Fruit fly (Drosophila melanogaster): Measurements from ENCODE around the gene Oseg5.

The Oseg5 gene

dm6 chr2L:20824136-20824789 is 11.4 kb downstream of the Oseg5 start:
- TF ChIP-seq CTCF (optimal IDR thresholded peaks at IDR 0.05) (no peak), CG8478 (optimal IDR thresholded peaks at IDR 0.05) (no peak)

dm6 chr2L:20823196-20824105 is 12.2 kb downstream of the Oseg5 start:
- TF ChIP-seq CTCF (optimal IDR thresholded peaks at IDR 0.05) (peak in 1 of 2 experiments; percentile 9), CG8478 (optimal IDR thresholded peaks at IDR 0.05) (no peak)

- TF ChIP-seq CG8478 (optimal IDR thresholded peaks at IDR 0.05) = no peak
- TF ChIP-seq CTCF (optimal IDR thresholded peaks at IDR 0.05) = peak in 1 of 2 experiments; percentile 20
Observed at dm6 chr2L:20822489-20823195, 13.0 kb downstream of the Oseg5 start, which contains the start of gene CG9331. Gene CG9331, plus strand, starts transcription at chr2L:20822828.

dm6 chr2L:20822025-20822371 is 13.6 kb downstream of the Oseg5 start:
- TF ChIP-seq CG8478 (optimal IDR thresholded peaks at IDR 0.05) = no peak
- peak in 1 of 2 experiments; percentile 0 for TF ChIP-seq CTCF (optimal IDR thresholded peaks at IDR 0.05)

dm6 chr2L:20821249-20822024 is 14.2 kb downstream of the Oseg5 start:
- no peak for TF ChIP-seq CG8478 (optimal IDR thresholded peaks at IDR 0.05)

dm6 chr2L:20820767-20821166 is 14.9 kb downstream of the Oseg5 start, which contains the start of gene CheB38c:
Gene CheB38c, minus strand, starts transcription at chr2L:20820867.
- no peak for TF ChIP-seq CG8478 (optimal IDR thresholded peaks at IDR 0.05)
- no peak for TF ChIP-seq CTCF (optimal IDR thresholded peaks at IDR 0.05)

dm6 chr2L:20818432-20818831 is 17.2 kb downstream of the Oseg5 start, which contains the start of gene CheB38a:
Gene CheB38a, minus strand, starts transcription at chr2L:20818532.
- no peak for TF ChIP-seq CG8478 (optimal IDR thresholded peaks at IDR 0.05)
- TF ChIP-seq CTCF (optimal IDR thresholded peaks at IDR 0.05) = no peak

dm6 chr2L:20817170-20817569 is 18.5 kb downstream of the Oseg5 start, which contains the start of gene CheB38b:
Gene CheB38b, minus strand, starts transcription at chr2L:20817270.
- TF ChIP-seq CG8478 (optimal IDR thresholded peaks at IDR 0.05) (no peak), CTCF (optimal IDR thresholded peaks at IDR 0.05) (no peak)

- TF ChIP-seq CG8478 (optimal IDR thresholded peaks at IDR 0.05) (no peak), CTCF (optimal IDR thresholded peaks at IDR 0.05) (no peak)
Observed at dm6 chr2L:20816140-20816539, 19.5 kb downstream of the Oseg5 start, which contains the start of gene CG33322. Gene CG33322, minus strand, starts transcription at chr2L:20816240.

- no peak for TF ChIP-seq CG8478 (optimal IDR thresholded peaks at IDR 0.05)
- TF ChIP-seq CTCF (optimal IDR thresholded peaks at IDR 0.05) = no peak
Observed at dm6 chr2L:20812283-20813189, 23.1 kb downstream of the Oseg5 start.

- TF ChIP-seq CTCF (optimal IDR thresholded peaks at IDR 0.05) = no peak
- no peak for TF ChIP-seq CG8478 (optimal IDR thresholded peaks at IDR 0.05)
Observed at dm6 chr2L:20811039-20811652, 24.5 kb downstream of the Oseg5 start.

dm6 chr2L:20809229-20809628 is 26.4 kb downstream of the Oseg5 start:
- TF ChIP-seq CTCF (optimal IDR thresholded peaks at IDR 0.05) = no peak
- TF ChIP-seq CG8478 (optimal IDR thresholded peaks at IDR 0.05) = no peak

Measured in S2 (cell line).